Worm (Caenorhabditis elegans): Measurements from ENCODE around the gene gly-3.

Gene gly-3

ce11 chrIII:7866189-7866588 is 51.4 kb downstream of the gly-3 start, which contains the start of gene cup-4:
Gene cup-4 (plus strand): TSS chrIII:7866489.
- TF ChIP-seq W03F9.2 (tag; optimal IDR thresholded peaks at IDR 0.05) (no peak), him-1 (tag; optimal IDR thresholded peaks at IDR 0.05) (no peak), dao-5 (tag; optimal IDR thresholded peaks at IDR 0.05) (no peak)

ce11 chrIII:7865238-7865761 is 52.3 kb downstream of the gly-3 start, which contains the start of gene slc-17.3:
Gene slc-17.3 (minus strand): TSS chrIII:7865288.
- TF ChIP-seq him-1 (tag; optimal IDR thresholded peaks at IDR 0.05) (no peak), dao-5 (tag; optimal IDR thresholded peaks at IDR 0.05) (no peak), W03F9.2 (tag; optimal IDR thresholded peaks at IDR 0.05) (no peak)
